Fruit fly (Drosophila melanogaster): Measurements from ENCODE around the gene mbo.

- TF ChIP-seq CG8478 (optimal IDR thresholded peaks at IDR 0.05) (no peak), CTCF (optimal IDR thresholded peaks at IDR 0.05) (no peak)
Measured at dm6 chr3R:12697022-12697421, 18.2 kb upstream of the mbo start, which contains the start of gene Past1.

Measured in S2 (cell line).